Fruit fly (Drosophila melanogaster) whole organism, embryonic: Measurements from ENCODE around the gene smo.

Source experiments
- Atf3 ChIP-seq: fragments of 200-800 bp; sonication (Bioruptor generic); optimal IDR thresholded peaks from 3 replicates; lab custom pipeline; 2016; ENCODE audit warnings: missing biosample characterization, missing genetic modification characterization
- CG10274 ChIP-seq: fragments of 200-800 bp; sonication (Bioruptor generic); optimal IDR thresholded peaks from 3 replicates; lab custom pipeline; 2017; ENCODE audit warnings: missing biosample characterization, mild to moderate bottlenecking, missing genetic modification characterization
- CG10543 ChIP-seq: fragments of 200-800 bp; sonication (Bioruptor generic); optimal IDR thresholded peaks from 3 replicates; lab custom pipeline; 2017; ENCODE audit warnings: missing biosample characterization, mild to moderate bottlenecking, missing genetic modification characterization, moderate library complexity
- CG11247 ChIP-seq: fragments of 200-800 bp; sonication (Bioruptor generic); IDR thresholded peaks from 2 replicates; pipeline ENCODE4 v1.3.6; 2022; ENCODE audit warnings: missing biosample characterization, missing genetic modification characterization
- CG12155 ChIP-seq: fragments of 200-800 bp; sonication (Bioruptor generic); optimal IDR thresholded peaks from 3 replicates; lab custom pipeline; 2016; ENCODE audit warnings: missing biosample characterization, missing genetic modification characterization
- CG12219 ChIP-seq: fragments of 200-800 bp; sonication (Bioruptor generic); optimal IDR thresholded peaks from 3 replicates; lab custom pipeline; 2018; ENCODE audit warnings: missing biosample characterization, mild to moderate bottlenecking, missing genetic modification characterization
- CG12299 ChIP-seq: fragments of 200-800 bp; sonication (Bioruptor generic); optimal IDR thresholded peaks from 2 replicates; lab custom pipeline; 2018; ENCODE audit warnings: missing biosample characterization, mild to moderate bottlenecking, missing genetic modification characterization
- CG12942 ChIP-seq: fragments of 200-800 bp; sonication (Bioruptor generic); optimal IDR thresholded peaks from 3 replicates; lab custom pipeline; 2016; ENCODE audit warnings: missing biosample characterization, missing genetic modification characterization
- CG13624 ChIP-seq: fragments of 200-800 bp; sonication (Bioruptor generic); optimal IDR thresholded peaks from 2 replicates; lab custom pipeline; 2016; ENCODE audit warnings: missing biosample characterization, missing genetic modification characterization
- CG14667 ChIP-seq: fragments of 200-800 bp; sonication (Bioruptor generic); IDR thresholded peaks from 2 replicates; pipeline ENCODE4 v1.3.6; 2022; ENCODE audit warnings: missing biosample characterization, missing genetic modification characterization
- CG16813 ChIP-seq: fragments of 200-800 bp; sonication (Bioruptor generic); IDR thresholded peaks from 3 replicates; pipeline ENCODE4 v1.3.6; 2022; ENCODE audit warnings: missing biosample characterization, missing genetic modification characterization; ENCODE audit not compliant: partially characterized antibody
- CG17568 ChIP-seq: fragments of 200-800 bp; sonication (Bioruptor generic); optimal IDR thresholded peaks from 2 replicates; lab custom pipeline; 2018; ENCODE audit warnings: missing biosample characterization, mild to moderate bottlenecking, missing genetic modification characterization, moderate library complexity
- CG30403 ChIP-seq: fragments of 200-800 bp; sonication (Bioruptor generic); optimal IDR thresholded peaks from 3 replicates; lab custom pipeline; 2016; ENCODE audit warnings: missing biosample characterization, missing genetic modification characterization
- CG3847 ChIP-seq: fragments of 200-800 bp; sonication (Bioruptor generic); IDR thresholded peaks from 2 replicates; pipeline ENCODE4 v1.3.6; 2022; ENCODE audit warnings: missing biosample characterization, missing genetic modification characterization
- CG4282 ChIP-seq: fragments of 200-800 bp; sonication (Bioruptor generic); optimal IDR thresholded peaks from 2 replicates; lab custom pipeline; 2016; ENCODE audit warnings: missing biosample characterization, missing genetic modification characterization
- CG4328 ChIP-seq: fragments of 200-800 bp; sonication (Bioruptor generic); optimal IDR thresholded peaks from 3 replicates; lab custom pipeline; 2017; ENCODE audit warnings: missing biosample characterization, missing genetic modification reagents, missing genetic modification characterization
- CG4424 ChIP-seq: fragments of 200-800 bp; sonication (Bioruptor generic); optimal IDR thresholded peaks from 3 replicates; lab custom pipeline; 2016; ENCODE audit warnings: missing biosample characterization, missing genetic modification characterization
- CG4730 ChIP-seq: fragments of 200-800 bp; sonication (Bioruptor generic); IDR thresholded peaks from 2 replicates; pipeline ENCODE4 v1.3.6; 2022; ENCODE audit warnings: missing biosample characterization, missing genetic modification characterization
- CG4854 ChIP-seq: fragments of 200-800 bp; sonication (Bioruptor generic); optimal IDR thresholded peaks from 2 replicates; lab custom pipeline; 2016; ENCODE audit warnings: missing biosample characterization, missing genetic modification characterization, inconsistent platforms
- CG6854 ChIP-seq: fragments of 200-800 bp; sonication (Bioruptor generic); optimal IDR thresholded peaks from 3 replicates; lab custom pipeline; 2017; ENCODE audit warnings: missing biosample characterization, mild to moderate bottlenecking, missing genetic modification characterization
- CG7987 ChIP-seq: fragments of 200-800 bp; sonication (Bioruptor generic); optimal IDR thresholded peaks from 2 replicates; lab custom pipeline; 2018; ENCODE audit warnings: missing biosample characterization, mild to moderate bottlenecking, missing genetic modification characterization, moderate library complexity
- CG8089 ChIP-seq: fragments of 200-800 bp; sonication (Bioruptor generic); optimal IDR thresholded peaks from 3 replicates; lab custom pipeline; 2016; ENCODE audit warnings: missing biosample characterization, missing genetic modification characterization
- CG8388 ChIP-seq: fragments of 200-800 bp; sonication (Bioruptor generic); optimal IDR thresholded peaks from 2 replicates; lab custom pipeline; 2019; ENCODE audit warnings: missing biosample characterization, mild to moderate bottlenecking, missing genetic modification characterization, moderate library complexity
- CG9932 ChIP-seq: fragments of 200-800 bp; sonication (Bioruptor generic); IDR thresholded peaks from 2 replicates; pipeline ENCODE4 v1.3.6; 2022; ENCODE audit warnings: missing biosample characterization, missing genetic modification characterization
- CHES-1-like ChIP-seq: fragments of 200-800 bp; sonication (Bioruptor generic); optimal IDR thresholded peaks from 2 replicates; lab custom pipeline; 2016; ENCODE audit warnings: missing biosample characterization, missing genetic modification characterization
- Dad ChIP-seq: fragments of 200-800 bp; sonication (Bioruptor generic); optimal IDR thresholded peaks from 3 replicates; lab custom pipeline; 2016; ENCODE audit warnings: missing biosample characterization, missing genetic modification characterization
- E2f2 ChIP-seq: fragments of 200-800 bp; sonication (Bioruptor generic); IDR thresholded peaks from 2 replicates; pipeline ENCODE4 v1.3.6; 2022; ENCODE audit warnings: missing biosample characterization, missing genetic modification characterization
- Eip74EF ChIP-seq, 2 experiments: fragments of 200-800 bp in 1 of 2; fragments of >200 bp in 1 of 2; sonication (Bioruptor generic) in 1 of 2; optimal IDR thresholded peaks; 2 replicates each; lab custom pipeline; 2017 to 2019; ENCODE audit warnings: missing biosample characterization in 2 of 2, missing genetic modification characterization in 2 of 2, mild to moderate bottlenecking in 1 of 2, moderate library complexity in 1 of 2
- HLH3B ChIP-seq: fragments of 200-800 bp; sonication (Bioruptor generic); IDR thresholded peaks from 2 replicates; pipeline ENCODE4 v1.3.6; 2022; ENCODE audit warnings: missing biosample characterization, missing genetic modification characterization
- HLH54F ChIP-seq: fragments of 200-800 bp; sonication (Bioruptor generic); optimal IDR thresholded peaks from 3 replicates; lab custom pipeline; 2016; ENCODE audit warnings: missing biosample characterization, missing genetic modification characterization
- Hmx ChIP-seq: fragments of 200-800 bp; sonication (Bioruptor generic); optimal IDR thresholded peaks from 2 replicates; lab custom pipeline; 2016; ENCODE audit warnings: missing biosample characterization, missing genetic modification characterization
- Six4 ChIP-seq: fragments of 200-800 bp; sonication (Bioruptor generic); optimal IDR thresholded peaks from 2 replicates; lab custom pipeline; 2016; ENCODE audit warnings: missing biosample characterization, missing genetic modification characterization
- Ssrp ChIP-seq: fragments of 200-800 bp; sonication (Bioruptor generic); optimal IDR thresholded peaks from 2 replicates; lab custom pipeline; 2018; ENCODE audit warnings: missing biosample characterization, mild to moderate bottlenecking, missing genetic modification characterization, moderate library complexity
- ab ChIP-seq: fragments of 200-800 bp; sonication (Bioruptor generic); optimal IDR thresholded peaks from 2 replicates; lab custom pipeline; 2016; ENCODE audit warnings: missing biosample characterization, missing genetic modification characterization
- ato ChIP-seq: fragments of 200-800 bp; sonication (Bioruptor generic); IDR thresholded peaks from 2 replicates; pipeline ENCODE4 v1.3.6; 2022; ENCODE audit warnings: missing biosample characterization, missing genetic modification characterization; ENCODE audit not compliant: partially characterized antibody
- chinmo ChIP-seq: fragments of 200-800 bp; sonication (Bioruptor generic); IDR thresholded peaks from 4 replicates; pipeline ENCODE4 v1.3.6; 2022; ENCODE audit warnings: missing biosample characterization, missing genetic modification characterization; ENCODE audit not compliant: partially characterized antibody
- ci ChIP-seq: fragments of 200-800 bp; sonication (Bioruptor generic); IDR thresholded peaks from 3 replicates; pipeline ENCODE4 v1.3.6; 2022; ENCODE audit warnings: missing biosample characterization, missing genetic modification characterization
- corto ChIP-seq: fragments of 200-800 bp; sonication (Bioruptor generic); optimal IDR thresholded peaks from 2 replicates; lab custom pipeline; 2016; ENCODE audit warnings: missing biosample characterization, mild to moderate bottlenecking, missing genetic modification characterization, moderate library complexity
- en ChIP-seq: fragments of 200-800 bp; sonication (Bioruptor generic); optimal IDR thresholded peaks from 2 replicates; lab custom pipeline; 2016; ENCODE audit warnings: missing biosample characterization, missing genetic modification characterization
- gcm ChIP-seq: fragments of 200-800 bp; sonication (Bioruptor generic); optimal IDR thresholded peaks from 2 replicates; lab custom pipeline; 2019; ENCODE audit warnings: missing biosample characterization, mild to moderate bottlenecking, missing genetic modification characterization, moderate library complexity
- jigr1 ChIP-seq: fragments of 200-800 bp; sonication (Bioruptor generic); IDR thresholded peaks from 3 replicates; pipeline ENCODE4 v1.3.6; 2022; ENCODE audit warnings: missing biosample characterization, missing genetic modification characterization
- org-1 ChIP-seq: fragments of 200-800 bp; sonication (Bioruptor generic); optimal IDR thresholded peaks from 2 replicates; lab custom pipeline; 2017; ENCODE audit warnings: missing biosample characterization, missing genetic modification characterization
- ro ChIP-seq: fragments of 200-800 bp; sonication (Bioruptor generic); IDR thresholded peaks from 2 replicates; pipeline ENCODE4 v1.3.6; 2022; ENCODE audit warnings: missing biosample characterization, missing genetic modification characterization
- shn ChIP-seq: fragments of 200-800 bp; sonication (Bioruptor generic); optimal IDR thresholded peaks from 3 replicates; lab custom pipeline; 2016; ENCODE audit warnings: missing biosample characterization, missing genetic modification characterization
- sna ChIP-seq: fragments of 200-800 bp; sonication (Bioruptor generic); IDR thresholded peaks from 2 replicates; pipeline ENCODE4 v1.3.6; 2022; ENCODE audit warnings: missing biosample characterization, missing genetic modification characterization; ENCODE audit not compliant: partially characterized antibody
- tll ChIP-seq, 2 experiments: fragments of 200-800 bp in 1 of 2; fragments of >200 bp in 1 of 2; sonication (Bioruptor generic) in 1 of 2; optimal IDR thresholded peaks; 2 replicates each; lab custom pipeline; 2017 to 2019; ENCODE audit warnings: missing biosample characterization in 2 of 2, missing genetic modification characterization in 2 of 2, mild to moderate bottlenecking in 1 of 2, moderate library complexity in 1 of 2
- toy ChIP-seq: fragments of 200-800 bp; sonication (Bioruptor generic); IDR thresholded peaks from 2 replicates; pipeline ENCODE4 v1.3.6; 2022; ENCODE audit warnings: missing biosample characterization, missing genetic modification characterization
- tup ChIP-seq: fragments of 200-800 bp; sonication (Bioruptor generic); optimal IDR thresholded peaks from 2 replicates; lab custom pipeline; 2016; ENCODE audit warnings: missing biosample characterization, mild to moderate bottlenecking, missing genetic modification characterization, moderate library complexity
- tx ChIP-seq: fragments of 200-800 bp; sonication (Bioruptor generic); optimal IDR thresholded peaks from 2 replicates; lab custom pipeline; 2016; ENCODE audit warnings: missing biosample characterization, missing genetic modification characterization
- zfh1 ChIP-seq: fragments of 200-800 bp; sonication (Bioruptor generic); IDR thresholded peaks from 3 replicates; pipeline ENCODE4 v1.3.6; 2022; ENCODE audit warnings: missing biosample characterization, missing genetic modification characterization

The smo gene

dm6 chr2L:246656-247340, 30.6 kb upstream of the smo start (continued):
- TF ChIP-seq ci (no peak), tup (GFP tag; lab: Kevin White, UChicago) (no peak), tll (GFP tag; optimal IDR thresholded peaks at IDR 0.05; lab: Kevin White, UChicago) (no peak), Atf3 (GFP tag; lab: Kevin White, UChicago) (no peak), HLH3B (GFP tag; lab: Robert Waterston, UW) (no peak), Dad (GFP tag; lab: Kevin White, UChicago) (no peak), CG13624 (GFP tag; lab: Kevin White, UChicago) (no peak), CG4328 (GFP tag; lab: Kevin White, UChicago) (no peak), sna (GFP tag; lab: Robert Waterston, UW) (peak; percentile 57; the same call in 1 of the 2 replicates), en (GFP tag; lab: Kevin White, UChicago) (no peak), CG3847 (GFP tag; lab: Robert Waterston, UW) (no peak), CG16813 (GFP tag; lab: Robert Waterston, UW) (0 out of 3 replicates have a peak, but pooled peaks have one; percentile 6), CG12942 (no peak), tx (GFP tag; lab: Kevin White, UChicago) (no peak), zfh1 (GFP tag; lab: Robert Waterston, UW) (no peak), CG10274 (GFP tag; lab: Kevin White, UChicago) (no peak), CG4424 (GFP tag; lab: Kevin White, UChicago) (no peak), HLH54F (GFP tag; lab: Kevin White, UChicago) (no peak), Six4 (GFP tag; lab: Kevin White, UChicago) (no peak), CG4730 (GFP tag; lab: Robert Waterston, UW) (no peak), CG4282 (GFP tag; lab: Kevin White, UChicago) (no peak), CG8089 (GFP tag; lab: Kevin White, UChicago) (no peak), CG8388 (no peak), CG11247 (GFP tag; lab: Robert Waterston, UW) (no peak), jigr1 (GFP tag; lab: Robert Waterston, UW) (no peak), CG12219 (GFP tag; lab: Kevin White, UChicago) (no peak), Ssrp (tag; lab: Kevin White, UChicago) (no peak), gcm (no peak), CG30403 (GFP tag; lab: Kevin White, UChicago) (no peak), CG14667 (GFP tag; lab: Robert Waterston, UW) (no peak), CHES-1-like (GFP tag; lab: Kevin White, UChicago) (peak; percentile 54), shn (GFP tag; lab: Kevin White, UChicago) (no peak), CG12299 (tag; lab: Kevin White, UChicago) (no peak), CG4854 (GFP tag; lab: Kevin White, UChicago) (no peak), Hmx (no peak), ab (GFP tag; lab: Kevin White, UChicago) (no peak), toy (GFP tag; lab: Robert Waterston, UW) (no peak), CG17568 (GFP tag; lab: Kevin White, UChicago) (peak; percentile 18), CG10543 (GFP tag; lab: Kevin White, UChicago) (peak; percentile 37), CG6854 (GFP tag; lab: Kevin White, UChicago) (no peak), chinmo (peak; percentile 91; the same call in 1 of the 4 replicates), CG7987 (peak; percentile 89), Eip74EF (GFP tag; optimal IDR thresholded peaks at IDR 0.05; lab: Kevin White, UChicago) (no peak), E2f2 (GFP tag; lab: Robert Waterston, UW) (no peak), ato (GFP tag; lab: Robert Waterston, UW) (no peak), ro (GFP tag; lab: Robert Waterston, UW) (no peak), CG9932 (no peak), org-1 (GFP tag; lab: Kevin White, UChicago) (no peak), CG12155 (GFP tag; lab: Kevin White, UChicago) (peak; percentile 86), corto (GFP tag; lab: Kevin White, UChicago) (no peak)
